Fruit fly (Drosophila melanogaster): ENCODE measurements around the gene nmo.

DNA sequence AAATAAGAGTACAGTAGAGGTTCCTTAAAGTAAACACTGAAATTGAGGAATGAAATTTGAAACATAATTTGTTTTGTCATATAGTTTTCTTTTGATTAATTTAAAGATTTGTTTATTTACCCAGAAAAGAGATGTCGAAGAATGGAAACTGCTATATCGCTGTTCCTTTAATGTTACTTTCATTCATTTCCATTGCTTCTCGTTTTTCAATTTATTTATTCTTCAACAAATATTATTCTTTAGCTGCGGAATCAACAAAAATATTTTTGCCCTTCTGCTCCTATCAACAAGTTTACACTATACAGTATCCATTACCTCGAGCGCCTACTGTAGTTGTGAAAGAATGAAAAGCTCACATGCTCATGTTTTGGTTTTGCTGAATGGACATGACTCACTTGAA, 97.3 kb downstream of the nmo start:
- TF ChIP-seq Eip75B (GFP tag; optimal IDR thresholded peaks at IDR 0.05) (peak; percentile 61), Ets21C (GFP tag; optimal IDR thresholded peaks at IDR 0.05) (no peak), achi (GFP tag; optimal IDR thresholded peaks at IDR 0.05) (peak; percentile 9), Sox102F (GFP tag; optimal IDR thresholded peaks at IDR 0.05) (no peak), lz (GFP tag; optimal IDR thresholded peaks at IDR 0.05) (peak; percentile 27), topi (GFP tag; optimal IDR thresholded peaks at IDR 0.05) (peak; percentile 38), dsx (GFP tag; optimal IDR thresholded peaks at IDR 0.05; ENCODE audit: poor library complexity, severe bottlenecking) (peak; percentile 37), CG11902 (GFP tag; optimal IDR thresholded peaks at IDR 0.05) (peak; percentile 1), Gug (GFP tag; IDR thresholded peaks at IDR 0.05) (no peak), Lpt (GFP tag; optimal IDR thresholded peaks at IDR 0.05) (no peak), svp (GFP tag) (peak; percentile 33), salr (GFP tag; optimal IDR thresholded peaks at IDR 0.05) (no peak), CG11294 (GFP tag; IDR thresholded peaks at IDR 0.05) (no peak)

All from whole organism, prepupa.